Fruit fly (Drosophila melanogaster) whole organism, embryonic: Measurements from ENCODE around the gene Vav.

ENCODE experiments used
- ATbp ChIP-seq: fragments of 200-800 bp; sonication (Bioruptor generic); optimal IDR thresholded peaks from 2 replicates; lab custom pipeline; 2017; ENCODE audit warnings: missing biosample characterization, mild to moderate bottlenecking, missing genetic modification characterization, missing genetic modification reagents
- Atf6 ChIP-seq: fragments of 200-800 bp; sonication (Bioruptor generic); IDR thresholded peaks from 2 replicates; pipeline ENCODE4 v1.3.6; 2022; ENCODE audit warnings: missing biosample characterization, missing genetic modification characterization
- BtbVII ChIP-seq: fragments of 200-800 bp; sonication (Bioruptor generic); optimal IDR thresholded peaks from 3 replicates; lab custom pipeline; 2017; ENCODE audit warnings: missing biosample characterization, mild to moderate bottlenecking, missing genetic modification characterization
- CG10959 ChIP-seq: fragments of 200-800 bp; sonication (Bioruptor generic); IDR thresholded peaks from 2 replicates; pipeline ENCODE4 v1.3.6; 2022; ENCODE audit warnings: missing biosample characterization, missing genetic modification characterization
- CG10979 ChIP-seq: fragments of 200-800 bp; sonication (Bioruptor generic); optimal IDR thresholded peaks from 2 replicates; lab custom pipeline; 2018; ENCODE audit warnings: missing biosample characterization, mild to moderate bottlenecking, missing genetic modification characterization, moderate library complexity
- CG11085 ChIP-seq: fragments of 200-800 bp; sonication (Bioruptor generic); IDR thresholded peaks from 2 replicates; pipeline ENCODE4 v1.3.6; 2022; ENCODE audit warnings: missing biosample characterization, missing genetic modification characterization
- CG11093 ChIP-seq: fragments of 200-800 bp; sonication (Bioruptor generic); IDR thresholded peaks from 3 replicates; pipeline ENCODE4 v1.3.6; 2022; ENCODE audit warnings: missing biosample characterization, missing genetic modification characterization
- CG12769 ChIP-seq: fragments of 200-800 bp; sonication (Bioruptor generic); optimal IDR thresholded peaks from 2 replicates; lab custom pipeline; 2019; ENCODE audit warnings: missing biosample characterization, mild to moderate bottlenecking, missing genetic modification characterization, moderate library complexity
- CG13624 ChIP-seq: fragments of 200-800 bp; sonication (Bioruptor generic); optimal IDR thresholded peaks from 2 replicates; lab custom pipeline; 2016; ENCODE audit warnings: missing biosample characterization, missing genetic modification characterization
- CG14860 ChIP-seq: fragments of 200-800 bp; sonication (Bioruptor generic); IDR thresholded peaks from 3 replicates; pipeline ENCODE4 v1.3.6; 2022; ENCODE audit warnings: missing biosample characterization, missing genetic modification characterization; ENCODE audit not compliant: partially characterized antibody
- CG15073 ChIP-seq: fragments of 200-800 bp; sonication (Bioruptor generic); optimal IDR thresholded peaks from 2 replicates; lab custom pipeline; 2016; ENCODE audit warnings: missing biosample characterization, missing genetic modification characterization
- CG15696 ChIP-seq: fragments of 200-800 bp; sonication (Bioruptor generic); optimal IDR thresholded peaks from 2 replicates; lab custom pipeline; 2019; ENCODE audit warnings: missing biosample characterization, mild to moderate bottlenecking, missing genetic modification characterization, moderate library complexity
- CG1602 ChIP-seq: fragments of 200-800 bp; sonication (Bioruptor generic); optimal IDR thresholded peaks from 3 replicates; lab custom pipeline; 2016; ENCODE audit warnings: missing biosample characterization, missing genetic modification characterization
- CG16813 ChIP-seq: fragments of 200-800 bp; sonication (Bioruptor generic); IDR thresholded peaks from 3 replicates; pipeline ENCODE4 v1.3.6; 2022; ENCODE audit warnings: missing biosample characterization, missing genetic modification characterization; ENCODE audit not compliant: partially characterized antibody
- CG2129 ChIP-seq: fragments of 200-800 bp; sonication (Bioruptor generic); IDR thresholded peaks from 2 replicates; pipeline ENCODE4 v1.3.6; 2022; ENCODE audit warnings: missing biosample characterization, missing genetic modification characterization; ENCODE audit not compliant: partially characterized antibody
- CG2889 ChIP-seq: fragments of 200-800 bp; sonication (Bioruptor generic); IDR thresholded peaks from 3 replicates; pipeline ENCODE4 v1.3.6; 2022; ENCODE audit warnings: missing biosample characterization, missing genetic modification characterization
- CG34224 ChIP-seq: fragments of 200-800 bp; sonication (Bioruptor generic); IDR thresholded peaks from 3 replicates; pipeline ENCODE4 v1.3.6; 2022; ENCODE audit warnings: missing biosample characterization, missing genetic modification characterization; ENCODE audit not compliant: partially characterized antibody
- CG4424 ChIP-seq: fragments of 200-800 bp; sonication (Bioruptor generic); optimal IDR thresholded peaks from 3 replicates; lab custom pipeline; 2016; ENCODE audit warnings: missing biosample characterization, missing genetic modification characterization
- CG7271 ChIP-seq: fragments of 200-800 bp; sonication (Bioruptor generic); optimal IDR thresholded peaks from 2 replicates; lab custom pipeline; 2018; ENCODE audit warnings: missing biosample characterization, mild to moderate bottlenecking, missing genetic modification characterization, moderate library complexity
- CG8765 ChIP-seq: fragments of 200-800 bp; sonication (Bioruptor generic); IDR thresholded peaks from 2 replicates; pipeline ENCODE4 v1.3.6; 2022; ENCODE audit warnings: missing biosample characterization, missing genetic modification characterization
- CG9215 ChIP-seq: fragments of 200-800 bp; sonication (Bioruptor generic); IDR thresholded peaks from 2 replicates; pipeline ENCODE4 v1.3.6; 2022; ENCODE audit warnings: missing biosample characterization, missing genetic modification characterization
- CG9727 ChIP-seq: fragments of 200-800 bp; sonication (Bioruptor generic); optimal IDR thresholded peaks from 3 replicates; lab custom pipeline; 2017; ENCODE audit warnings: missing biosample characterization, mild to moderate bottlenecking, missing genetic modification characterization
- CoRest ChIP-seq: fragments of 200-800 bp; sonication (Bioruptor generic); optimal IDR thresholded peaks from 3 replicates; lab custom pipeline; 2018; ENCODE audit warnings: missing biosample characterization, mild to moderate bottlenecking, missing genetic modification characterization, moderate library complexity
- Drgx ChIP-seq: fragments of 200-800 bp; sonication (Bioruptor generic); IDR thresholded peaks from 2 replicates; pipeline ENCODE4 v1.3.6; 2022; ENCODE audit warnings: missing biosample characterization, missing genetic modification characterization
- Fer2 ChIP-seq: fragments of 200-800 bp; sonication (Bioruptor generic); optimal IDR thresholded peaks from 2 replicates; lab custom pipeline; 2018; ENCODE audit warnings: missing biosample characterization, mild to moderate bottlenecking, missing genetic modification characterization, moderate library complexity
- Lim3 ChIP-seq: fragments of 200-800 bp; sonication (Bioruptor generic); IDR thresholded peaks from 2 replicates; pipeline ENCODE4 v1.3.6; 2022; ENCODE audit warnings: missing biosample characterization, missing genetic modification characterization
- Mes4 ChIP-seq: fragments of 200-800 bp; sonication (Bioruptor generic); optimal IDR thresholded peaks from 2 replicates; lab custom pipeline; 2016; ENCODE audit warnings: missing biosample characterization, missing genetic modification characterization
- NC2α ChIP-seq: fragments of 200-800 bp; sonication (Bioruptor generic); optimal IDR thresholded peaks from 2 replicates; lab custom pipeline; 2016; ENCODE audit warnings: missing biosample characterization, missing genetic modification characterization
- PHDP ChIP-seq: fragments of 200-800 bp; sonication (Bioruptor generic); optimal IDR thresholded peaks from 3 replicates; lab custom pipeline; 2018; ENCODE audit warnings: missing biosample characterization, mild to moderate bottlenecking, missing genetic modification characterization, moderate library complexity
- Trl ChIP-seq, 3 experiments: fragments of >200 bp in 2 of 3; fragments of 200-800 bp in 1 of 3; sonication (Bioruptor generic) in 1 of 3; optimal IDR thresholded peaks; 2 replicates in 1 of 3; 3 replicates in 2 of 3; lab custom pipeline; 2016 to 2017; ENCODE audit warnings: missing biosample characterization in 1 of 3, missing genetic modification characterization in 1 of 3
- ab ChIP-seq: fragments of 200-800 bp; sonication (Bioruptor generic); optimal IDR thresholded peaks from 2 replicates; lab custom pipeline; 2016; ENCODE audit warnings: missing biosample characterization, missing genetic modification characterization
- ase ChIP-seq: fragments of 200-800 bp; sonication (Bioruptor generic); IDR thresholded peaks from 3 replicates; pipeline ENCODE4 v1.3.6; 2022; ENCODE audit warnings: missing biosample characterization, missing genetic modification characterization
- az2 ChIP-seq: fragments of 200-800 bp; sonication (Bioruptor generic); optimal IDR thresholded peaks from 3 replicates; lab custom pipeline; 2016; ENCODE audit warnings: missing biosample characterization, missing genetic modification characterization
- crol ChIP-seq: fragments of 200-800 bp; sonication (Bioruptor generic); IDR thresholded peaks from 2 replicates; pipeline ENCODE4 v1.3.6; 2022; ENCODE audit warnings: missing biosample characterization, missing genetic modification characterization
- dan ChIP-seq: fragments of 200-800 bp; sonication (Bioruptor generic); IDR thresholded peaks from 2 replicates; pipeline ENCODE4 v1.3.6; 2022; ENCODE audit warnings: missing biosample characterization, missing genetic modification characterization
- dm ChIP-seq: fragments of 200-800 bp; sonication (Bioruptor generic); optimal IDR thresholded peaks from 3 replicates; lab custom pipeline; 2016; ENCODE audit warnings: missing biosample characterization, missing genetic modification characterization
- gfzf ChIP-seq: fragments of 200-800 bp; sonication (Bioruptor generic); optimal IDR thresholded peaks from 2 replicates; lab custom pipeline; 2016; ENCODE audit warnings: missing biosample characterization, mild to moderate bottlenecking, missing genetic modification characterization, moderate library complexity
- grn ChIP-seq: fragments of 200-800 bp; sonication (Bioruptor generic); optimal IDR thresholded peaks from 3 replicates; lab custom pipeline; 2017; ENCODE audit warnings: missing biosample characterization, missing genetic modification characterization
- gsb-n ChIP-seq: fragments of 200-800 bp; sonication (Bioruptor generic); optimal IDR thresholded peaks from 3 replicates; lab custom pipeline; 2018; ENCODE audit warnings: missing biosample characterization, mild to moderate bottlenecking, missing genetic modification characterization
- hb ChIP-seq: fragments of 200-800 bp; sonication (Bioruptor generic); IDR thresholded peaks from 3 replicates; pipeline ENCODE4 v1.3.6; 2022; ENCODE audit warnings: missing biosample characterization, missing genetic modification characterization; ENCODE audit not compliant: partially characterized antibody
- kah ChIP-seq: fragments of 200-800 bp; sonication (Bioruptor generic); optimal IDR thresholded peaks from 2 replicates; lab custom pipeline; 2018; ENCODE audit warnings: missing biosample characterization, mild to moderate bottlenecking, missing genetic modification characterization
- kay ChIP-seq: fragments of 200-800 bp; sonication (Bioruptor generic); optimal IDR thresholded peaks from 2 replicates; lab custom pipeline; 2016; ENCODE audit warnings: missing biosample characterization, missing genetic modification characterization
- klu ChIP-seq: fragments of 200-800 bp; sonication (Bioruptor generic); IDR thresholded peaks from 2 replicates; pipeline ENCODE4 v1.3.6; 2022; ENCODE audit warnings: missing biosample characterization, missing genetic modification characterization
- mld ChIP-seq: fragments of 200-800 bp; sonication (Bioruptor generic); IDR thresholded peaks from 3 replicates; pipeline ENCODE4 v1.3.6; 2022; ENCODE audit warnings: missing biosample characterization, missing genetic modification characterization; ENCODE audit not compliant: partially characterized antibody
- pzg ChIP-seq: fragments of 200-800 bp; sonication (Bioruptor generic); optimal IDR thresholded peaks from 3 replicates; lab custom pipeline; 2018; ENCODE audit warnings: missing biosample characterization, mild to moderate bottlenecking, missing genetic modification characterization, moderate library complexity
- salm ChIP-seq: fragments of 200-800 bp; sonication (Bioruptor generic); optimal IDR thresholded peaks from 2 replicates; lab custom pipeline; 2018; ENCODE audit warnings: missing biosample characterization, mild to moderate bottlenecking, missing genetic modification characterization
- sd ChIP-seq: fragments of 200-800 bp; sonication (Bioruptor generic); optimal IDR thresholded peaks from 3 replicates; lab custom pipeline; 2018; ENCODE audit warnings: missing biosample characterization, mild to moderate bottlenecking, missing genetic modification characterization, moderate library complexity
- so ChIP-seq: fragments of 200-800 bp; sonication (Bioruptor generic); IDR thresholded peaks from 3 replicates; pipeline ENCODE4 v1.3.6; 2022; ENCODE audit warnings: missing biosample characterization, missing genetic modification characterization
- vnd ChIP-seq: fragments of 200-800 bp; sonication (Bioruptor generic); IDR thresholded peaks from 3 replicates; pipeline ENCODE4 v1.3.6; 2022; ENCODE audit warnings: missing biosample characterization, missing genetic modification characterization; ENCODE audit not compliant: partially characterized antibody

Vav gene

dm6 chrX:19315421-19316260, 54.0 kb downstream of the Vav start (continued):
- TF ChIP-seq CG12769 (tag; lab: Kevin White, UChicago) = peak; percentile 27
- no peak for TF ChIP-seq dan (GFP tag; lab: Robert Waterston, UW)
- TF ChIP-seq Trl (optimal IDR thresholded peaks at IDR 0.05; lab: Kevin White, UChicago) = peak; percentile 24 to 28
- no peak for TF ChIP-seq Trl (GFP tag; optimal IDR thresholded peaks at IDR 0.05; lab: Kevin White, UChicago)
- TF ChIP-seq dm (GFP tag; lab: Kevin White, UChicago) = no peak
- no peak for TF ChIP-seq CG2889
- no peak for TF ChIP-seq Drgx (GFP tag; lab: Robert Waterston, UW)
- TF ChIP-seq ATbp = no peak
- TF ChIP-seq pzg (GFP tag; lab: Kevin White, UChicago) = no peak
- TF ChIP-seq CG2129 (GFP tag; lab: Robert Waterston, UW) = no peak
- no peak for TF ChIP-seq CG13624
- no peak for TF ChIP-seq kay (GFP tag; lab: Kevin White, UChicago)
- TF ChIP-seq CG10959 (GFP tag; lab: Robert Waterston, UW) = no peak
- no peak for TF ChIP-seq kah
- TF ChIP-seq PHDP = no peak
- TF ChIP-seq Mes4 = no peak
- TF ChIP-seq vnd (GFP tag; lab: Robert Waterston, UW) = no peak
- no peak for TF ChIP-seq CG15696 (tag; lab: Kevin White, UChicago)
- no peak for TF ChIP-seq NC2α (GFP tag; lab: Kevin White, UChicago)
- TF ChIP-seq CG9215 (GFP tag; lab: Robert Waterston, UW) = no peak
- no peak for TF ChIP-seq klu (GFP tag; lab: Robert Waterston, UW)
- no peak for TF ChIP-seq hb (GFP tag; lab: Robert Waterston, UW)
- TF ChIP-seq CoRest (tag; lab: Kevin White, UChicago) = no peak
- TF ChIP-seq BtbVII = no peak
- TF ChIP-seq CG10979 (tag; lab: Kevin White, UChicago) = no peak
- TF ChIP-seq Lim3 = no peak
- peak; percentile 58 for TF ChIP-seq grn
- peak; percentile 71 for TF ChIP-seq sd (tag; lab: Kevin White, UChicago)
- TF ChIP-seq CG11093 (GFP tag; lab: Robert Waterston, UW) = no peak
- TF ChIP-seq Fer2 (tag; lab: Kevin White, UChicago) = no peak
- TF ChIP-seq CG7271 (tag; lab: Kevin White, UChicago) = no peak
- TF ChIP-seq CG16813 (GFP tag; lab: Robert Waterston, UW) = no peak
- no peak for TF ChIP-seq CG15073
- no peak for TF ChIP-seq so (GFP tag; lab: Robert Waterston, UW)
- TF ChIP-seq CG1602 (GFP tag; lab: Kevin White, UChicago) = no peak
- no peak for TF ChIP-seq mld
- no peak for TF ChIP-seq CG9727 (GFP tag; lab: Kevin White, UChicago)
- TF ChIP-seq crol (GFP tag; lab: Robert Waterston, UW) = 0 out of 2 replicates have a peak, but pooled peaks have one; percentile 9
- TF ChIP-seq ase (GFP tag; lab: Robert Waterston, UW) = no peak
- TF ChIP-seq CG34224 (GFP tag; lab: Robert Waterston, UW) = peak; percentile 46; the same call in 2 of the 3 replicates
- no peak for TF ChIP-seq gfzf (GFP tag; lab: Kevin White, UChicago)
- no peak for TF ChIP-seq CG14860 (GFP tag; lab: Robert Waterston, UW)
- TF ChIP-seq ab (GFP tag; lab: Kevin White, UChicago) = no peak
- TF ChIP-seq CG8765 (GFP tag; lab: Robert Waterston, UW) = no peak
- TF ChIP-seq CG11085 (GFP tag; lab: Robert Waterston, UW) = no peak
- TF ChIP-seq CG4424 (GFP tag; lab: Kevin White, UChicago) = no peak
- TF ChIP-seq az2 (GFP tag; lab: Kevin White, UChicago) = no peak
- no peak for TF ChIP-seq Atf6 (GFP tag; lab: Robert Waterston, UW)
- TF ChIP-seq gsb-n = no peak
- TF ChIP-seq salm (tag; lab: Kevin White, UChicago) = no peak
